Worm (Caenorhabditis elegans): ENCODE results near the gene C15H11.10.

ce11 chrV:14358577-14358976 is 33.4 kb upstream of the C15H11.10 start, which contains the start of gene Y49A3A.4:
- TF ChIP-seq flt-1 (GFP tag; IDR thresholded peaks at IDR 0.05) (no peak), tab-1 (GFP tag; IDR thresholded peaks at IDR 0.05) (no peak), ref-1 (GFP tag; conservative IDR thresholded peaks at IDR 0.05) (no peak), med-1 (GFP tag; optimal IDR thresholded peaks at IDR 0.05; ENCODE audit: insufficient read depth) (no peak), ztf-29 (GFP tag; IDR thresholded peaks at IDR 0.05) (no peak), klf-2 (GFP tag; conservative IDR thresholded peaks at IDR 0.05) (no peak), cog-1 (tag; optimal IDR thresholded peaks at IDR 0.05) (no peak), T22C8.4 (GFP tag; IDR thresholded peaks at IDR 0.05) (no peak), ztf-23 (GFP tag; IDR thresholded peaks at IDR 0.05) (no peak)

Measured in whole organism, midembryonic.